Worm (Caenorhabditis elegans) whole organism, L3 larva: ENCODE measurements around the gene ZK899.3.
A peak's percentile ranks its signal among the peaks of the same experiment; 100 is the strongest.

ENCODE experiments used
- ZK546.5 ChIP-seq: sonication (generic microtip); optimal IDR thresholded peaks from 2 replicates; lab custom pipeline; 2017; ENCODE audit warnings: missing biosample characterization, missing genetic modification characterization
- aly-2 ChIP-seq: fragments of 150-350 bp; optimal IDR thresholded peaks from 2 replicates; lab custom pipeline; 2014; ENCODE audit warnings: missing biosample characterization, missing genetic modification characterization
- ama-1 ChIP-seq: fragments of 150-350 bp; optimal IDR thresholded peaks from 2 replicates; lab custom pipeline; 2018
- ceh-16 ChIP-seq: sonication (generic microtip); optimal IDR thresholded peaks from 2 replicates; lab custom pipeline; 2017; ENCODE audit warnings: missing biosample characterization, missing genetic modification characterization
- ceh-28 ChIP-seq: fragments of 150-350 bp; optimal IDR thresholded peaks from 2 replicates; lab custom pipeline; 2014; ENCODE audit warnings: missing biosample characterization, missing genetic modification reagents, missing genetic modification characterization
- daf-12 ChIP-seq: fragments of 150-350 bp; optimal IDR thresholded peaks from 2 replicates; lab custom pipeline; 2014; ENCODE audit warnings: missing biosample characterization, missing genetic modification reagents, missing genetic modification characterization
- egl-5 ChIP-seq: fragments of 150-350 bp; optimal IDR thresholded peaks from 2 replicates; lab custom pipeline; 2017; ENCODE audit warnings: missing biosample characterization, missing genetic modification reagents, missing genetic modification characterization, inconsistent platforms
- elt-2 ChIP-seq: sonication (generic microtip); optimal IDR thresholded peaks from 2 replicates; lab custom pipeline; 2016; ENCODE audit warnings: missing genetic modification reagents, mild to moderate bottlenecking, missing genetic modification characterization, missing compliant biosample characterization
- elt-3 ChIP-seq, 3 experiments: fragments of 150-350 bp in 1 of 3; sonication (generic microtip) in 2 of 3; optimal IDR thresholded peaks; 2 replicates in 2 of 3; 4 replicates in 1 of 3; lab custom pipeline; 2014 to 2017; ENCODE audit warnings: missing biosample characterization in 3 of 3, missing genetic modification characterization in 3 of 3
- fkh-10 ChIP-seq: sonication (generic microtip); optimal IDR thresholded peaks from 2 replicates; lab custom pipeline; 2017; ENCODE audit warnings: missing biosample characterization, missing genetic modification reagents, missing genetic modification characterization
- fkh-2 ChIP-seq: fragments of 150-350 bp; optimal IDR thresholded peaks from 2 replicates; lab custom pipeline; 2014; ENCODE audit warnings: missing biosample characterization, missing genetic modification reagents, missing genetic modification characterization
- fos-1 ChIP-seq: fragments of 150-350 bp; optimal IDR thresholded peaks from 2 replicates; lab custom pipeline; 2014; ENCODE audit warnings: missing biosample characterization, missing genetic modification characterization
- hmg-11 ChIP-seq: sonication (generic microtip); optimal IDR thresholded peaks from 2 replicates; lab custom pipeline; 2016; ENCODE audit warnings: missing genetic modification characterization, missing compliant biosample characterization
- jun-1 ChIP-seq: fragments of 150-350 bp; optimal IDR thresholded peaks from 2 replicates; lab custom pipeline; 2014; ENCODE audit warnings: missing biosample characterization, missing genetic modification reagents, missing genetic modification characterization
- lin-15B ChIP-seq: fragments of 150-350 bp; optimal IDR thresholded peaks from 2 replicates; lab custom pipeline; 2014; ENCODE audit warnings: missing biosample characterization, missing genetic modification characterization
- mdl-1 ChIP-seq: fragments of 150-350 bp; optimal IDR thresholded peaks from 2 replicates; lab custom pipeline; 2014; ENCODE audit warnings: missing biosample characterization, missing genetic modification characterization
- mml-1 ChIP-seq: fragments of 150-350 bp; sonication (generic microtip); optimal IDR thresholded peaks from 3 replicates; lab custom pipeline; 2014; ENCODE audit warnings: missing biosample characterization, missing genetic modification characterization
- nfya-1 ChIP-seq: sonication (generic microtip); optimal IDR thresholded peaks from 2 replicates; lab custom pipeline; 2017; ENCODE audit warnings: missing genetic modification characterization, mild to moderate bottlenecking, missing compliant biosample characterization, antibody characterized with exemption, moderate library complexity; ENCODE audit not compliant: insufficient read depth
- nhr-12 ChIP-seq: fragments of 150-350 bp; optimal IDR thresholded peaks from 2 replicates; lab custom pipeline; 2014; ENCODE audit warnings: missing biosample characterization, missing genetic modification characterization
- nhr-23 ChIP-seq: fragments of 150-350 bp; optimal IDR thresholded peaks from 2 replicates; lab custom pipeline; 2014; ENCODE audit warnings: missing biosample characterization, missing genetic modification reagents, missing genetic modification characterization
- nhr-237 ChIP-seq: fragments of 150-350 bp; optimal IDR thresholded peaks from 2 replicates; lab custom pipeline; 2014; ENCODE audit warnings: missing biosample characterization, missing genetic modification characterization
- nhr-28 ChIP-seq: fragments of 150-350 bp; optimal IDR thresholded peaks from 2 replicates; lab custom pipeline; 2014; ENCODE audit warnings: missing biosample characterization, missing genetic modification characterization
- nhr-43 ChIP-seq: sonication (generic microtip); optimal IDR thresholded peaks from 2 replicates; lab custom pipeline; 2016; ENCODE audit warnings: mild to moderate bottlenecking, missing genetic modification characterization, missing compliant biosample characterization; ENCODE audit not compliant: poor library complexity, severe bottlenecking
- nhr-76 ChIP-seq: fragments of 150-350 bp; sonication (generic microtip); optimal IDR thresholded peaks from 5 replicates; lab custom pipeline; 2014; ENCODE audit warnings: missing biosample characterization, missing genetic modification characterization
- nhr-77 ChIP-seq: fragments of 150-350 bp; optimal IDR thresholded peaks from 2 replicates; lab custom pipeline; 2014; ENCODE audit warnings: missing biosample characterization, missing genetic modification characterization
- pha-4 ChIP-seq: fragments of 150-350 bp; optimal IDR thresholded peaks from 2 replicates; lab custom pipeline; 2014; ENCODE audit warnings: missing biosample characterization, missing genetic modification reagents, missing genetic modification characterization
- pqm-1 ChIP-seq: fragments of 150-350 bp; optimal IDR thresholded peaks from 2 replicates; lab custom pipeline; 2017; ENCODE audit warnings: missing biosample characterization, missing genetic modification characterization, inconsistent platforms
- sea-2 ChIP-seq: fragments of 150-350 bp; sonication (generic microtip); optimal IDR thresholded peaks from 4 replicates; lab custom pipeline; 2014; ENCODE audit warnings: missing biosample characterization, missing genetic modification reagents, missing genetic modification characterization
- skn-1 ChIP-seq: fragments of 150-350 bp; optimal IDR thresholded peaks from 2 replicates; lab custom pipeline; 2014; ENCODE audit warnings: missing biosample characterization, missing genetic modification characterization
- unc-39 ChIP-seq: sonication (generic microtip); optimal IDR thresholded peaks from 4 replicates; lab custom pipeline; 2017; ENCODE audit warnings: missing biosample characterization, missing genetic modification characterization
- unc-62 ChIP-seq: fragments of 150-350 bp; sonication (generic microtip); optimal IDR thresholded peaks from 4 replicates; lab custom pipeline; 2014; ENCODE audit warnings: missing biosample characterization, missing genetic modification reagents, missing genetic modification characterization
- zag-1 ChIP-seq: fragments of 150-350 bp; optimal IDR thresholded peaks from 2 replicates; lab custom pipeline; 2014; ENCODE audit warnings: missing biosample characterization, missing genetic modification characterization

The ZK899.3 gene

DNA sequence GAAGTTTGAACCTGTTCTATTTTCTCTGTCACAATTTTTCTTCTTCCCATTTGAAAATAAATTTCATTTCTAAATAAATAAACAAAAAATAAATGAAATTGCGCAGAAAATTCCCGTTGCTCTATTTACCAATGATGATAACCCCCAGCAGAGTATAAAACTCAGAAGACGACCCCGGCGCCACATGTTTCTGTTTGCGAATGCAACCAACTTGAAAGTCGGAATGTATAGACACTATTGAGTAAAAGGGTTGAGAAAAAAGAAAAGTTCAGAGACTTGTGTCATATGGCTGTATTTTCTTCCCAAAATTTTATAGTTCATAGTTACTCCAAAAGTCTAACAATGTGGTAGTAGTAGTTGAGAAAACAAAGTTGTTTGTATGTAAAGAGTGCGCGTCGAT lies 41.3 kb upstream of the ZK899.3 start:
- no peak for TF ChIP-seq fkh-2 (tag; lab: Kevin White, UChicago)
- no peak for TF ChIP-seq elt-3 (tag; optimal IDR thresholded peaks at IDR 0.05; lab: Kevin White, UChicago)
- no peak for TF ChIP-seq fos-1 (tag; lab: Kevin White, UChicago)
- peak; percentile 72 for TF ChIP-seq pha-4 (tag; lab: Kevin White, UChicago)

DNA sequence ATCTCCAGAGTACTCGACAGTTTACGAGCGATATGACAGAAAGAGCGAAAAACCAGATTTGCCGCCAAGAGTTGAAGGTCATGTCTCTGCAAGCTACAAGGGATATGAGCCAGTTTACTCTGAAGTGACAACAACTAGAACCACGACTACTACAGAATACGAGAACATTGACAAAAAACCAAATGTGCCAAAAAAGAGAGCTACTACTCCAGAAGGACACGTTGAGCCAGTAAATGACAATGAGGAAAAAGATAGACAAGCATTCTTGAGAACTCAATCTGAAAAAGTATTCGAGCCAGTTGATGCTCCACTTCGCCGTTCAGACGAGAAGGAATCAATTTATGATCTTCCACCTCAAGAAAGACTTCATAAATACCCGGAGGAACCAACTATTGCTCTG lies 35.6 kb upstream of the ZK899.3 start:
- TF ChIP-seq daf-12 (tag; lab: Kevin White, UChicago) (no peak), zag-1 (tag; lab: Kevin White, UChicago) (no peak), sea-2 (GFP tag; lab: Kevin White, UChicago) (no peak), ama-1 (lab: Kevin White, UChicago) (no peak), pha-4 (tag; lab: Kevin White, UChicago) (no peak), unc-39 (no peak), nhr-12 (tag; lab: Kevin White, UChicago) (no peak), nhr-77 (tag; lab: Kevin White, UChicago) (no peak)
- TF ChIP-seq, all 47 proteins: peak for 0

DNA sequence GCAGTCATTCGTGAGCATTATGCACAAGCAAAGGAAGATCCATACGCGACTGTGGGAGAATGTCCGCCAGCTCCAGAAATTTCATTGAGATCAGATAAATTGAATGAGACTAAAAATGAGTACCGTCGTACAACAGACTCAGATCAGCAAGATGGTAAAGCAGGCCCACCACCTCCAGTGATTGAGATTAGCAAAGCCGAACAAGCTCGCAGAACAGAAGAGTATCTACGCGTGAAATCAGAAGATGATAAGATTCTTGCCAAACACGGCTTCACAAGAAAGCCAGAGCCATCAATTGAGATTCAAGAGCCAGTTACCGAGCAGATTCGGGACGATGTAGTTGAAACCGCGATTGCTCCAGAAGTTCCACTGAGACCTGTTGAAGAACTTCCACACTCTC lies 35.0 kb upstream of the ZK899.3 start:
- TF ChIP-seq ZK546.5 (no peak), nhr-76 (no peak)

DNA sequence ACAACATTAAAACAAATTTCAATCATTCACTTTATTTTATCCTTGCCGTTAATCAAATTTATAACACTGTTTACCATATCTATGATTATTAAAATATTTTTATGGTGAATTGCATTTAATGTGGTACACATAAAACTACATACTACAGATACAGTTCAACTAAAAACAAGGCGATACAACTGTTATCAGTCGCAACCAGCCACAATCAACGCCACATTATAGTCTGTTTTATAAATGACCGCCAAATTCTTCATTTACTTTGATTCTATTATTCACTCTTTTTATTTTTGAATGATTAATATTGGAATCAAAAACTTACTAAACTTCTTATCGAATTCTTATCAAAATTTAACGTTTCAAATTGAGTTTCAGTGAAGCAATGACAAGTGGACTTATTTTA lies 24.9 kb upstream of the ZK899.3 start, which contains the start of gene B0272.4:
Gene B0272.4 (plus strand): TSS at position 373 of the 400 bp plus-strand sequence.
- TF ChIP-seq ceh-28 (tag; lab: Kevin White, UChicago) = peak; percentile 16
- TF ChIP-seq pha-4 (tag; lab: Kevin White, UChicago) = peak; percentile 9
- TF ChIP-seq ama-1 (lab: Kevin White, UChicago) = no peak
- TF ChIP-seq jun-1 (tag; lab: Kevin White, UChicago) = no peak
- peak; percentile 93 for TF ChIP-seq elt-2
- peak; percentile 45 for TF ChIP-seq skn-1
- TF ChIP-seq pqm-1 (tag; lab: Kevin White, UChicago) = peak; percentile 97

DNA sequence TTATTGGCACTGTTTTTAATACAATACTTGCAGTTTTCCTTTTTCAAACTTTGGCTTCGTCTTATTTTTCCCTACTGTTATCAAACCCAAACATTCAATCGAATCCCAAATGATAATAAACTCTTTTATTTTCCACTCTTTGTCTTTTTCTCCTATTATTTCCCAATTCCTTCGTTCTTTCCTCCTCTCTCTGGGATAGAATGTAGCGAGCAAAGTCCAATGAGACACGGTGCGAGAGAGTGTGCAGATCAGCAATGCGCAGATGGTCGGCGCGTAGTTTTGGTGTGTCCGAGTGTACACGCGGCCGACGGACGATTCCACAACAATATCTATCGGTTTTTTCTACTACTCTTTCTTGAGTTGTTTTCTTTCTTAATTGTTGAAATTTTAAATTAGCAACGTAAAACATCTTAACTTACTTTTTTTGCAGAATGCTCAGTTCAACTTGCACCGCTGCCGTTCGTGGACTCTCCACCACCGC lies 21.9 kb upstream of the ZK899.3 start, which contains the start of gene B0272.3:
Gene B0272.3 (plus strand): TSS at position 431 of the 481 bp plus-strand sequence.
- TF ChIP-seq elt-3 (tag; optimal IDR thresholded peaks at IDR 0.05; lab: Kevin White, UChicago) (peak in 1 of 3 experiments; percentile 33), mml-1 (tag; lab: Kevin White, UChicago) (no peak), nhr-28 (no peak), lin-15B (tag; lab: Kevin White, UChicago) (peak; percentile 31), nhr-23 (tag; lab: Kevin White, UChicago) (peak; percentile 74), elt-2 (peak; percentile 86), mdl-1 (tag; lab: Kevin White, UChicago) (no peak), sea-2 (GFP tag; lab: Kevin White, UChicago) (no peak), pha-4 (tag; lab: Kevin White, UChicago) (peak; percentile 71), nfya-1 (tag; lab: Kevin White, UChicago) (peak; percentile 26), jun-1 (tag; lab: Kevin White, UChicago) (peak; percentile 61), nhr-43 (peak; percentile 1), pqm-1 (tag; lab: Kevin White, UChicago) (peak; percentile 84), aly-2 (tag; lab: Kevin White, UChicago) (no peak), fos-1 (tag; lab: Kevin White, UChicago) (no peak), ceh-28 (tag; lab: Kevin White, UChicago) (peak; percentile 55)

DNA sequence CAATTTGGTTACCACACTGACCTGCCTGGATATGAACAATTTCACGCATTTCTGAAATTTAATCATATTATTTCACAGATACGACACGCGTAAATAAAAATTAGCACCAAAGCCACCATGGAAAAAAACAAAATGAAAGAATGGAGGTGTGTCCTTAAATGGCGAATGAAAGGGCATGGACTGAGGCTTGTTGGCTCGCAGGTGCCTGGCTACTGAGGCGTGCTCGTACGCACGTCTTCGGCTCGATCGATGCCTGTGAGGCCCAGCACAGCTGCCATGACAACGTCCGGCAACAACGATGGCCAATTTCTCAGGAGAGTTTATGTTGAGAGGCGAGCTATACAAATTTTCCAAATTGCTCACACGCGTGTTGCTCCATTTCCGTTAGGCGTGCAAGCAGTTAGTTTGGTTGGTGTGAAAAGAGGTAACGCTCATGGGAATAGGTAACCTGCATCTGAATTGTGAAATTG lies 16.1 kb upstream of the ZK899.3 start, which contains the start of gene tbb-4:
Gene tbb-4 (minus strand): TSS at position 51 of the 470 bp plus-strand sequence.
- TF ChIP-seq ZK546.5 (no peak), skn-1 (no peak), nhr-43 (no peak), nhr-237 (tag; lab: Kevin White, UChicago) (no peak), lin-15B (tag; lab: Kevin White, UChicago) (no peak), unc-62 (no peak), ceh-28 (tag; lab: Kevin White, UChicago) (no peak), daf-12 (tag; lab: Kevin White, UChicago) (no peak), egl-5 (no peak), ceh-16 (tag; lab: Kevin White, UChicago) (no peak), nhr-28 (no peak), nhr-76 (no peak), fkh-10 (GFP tag; lab: Kevin White, UChicago) (no peak), zag-1 (tag; lab: Kevin White, UChicago) (no peak), pqm-1 (tag; lab: Kevin White, UChicago) (no peak), hmg-11 (tag; lab: Kevin White, UChicago) (no peak), elt-3 (tag; optimal IDR thresholded peaks at IDR 0.05; lab: Kevin White, UChicago) (no peak), sea-2 (GFP tag; lab: Kevin White, UChicago) (no peak), unc-39 (no peak)
- TF ChIP-seq, all 47 proteins: peak for 0
